Worm (Caenorhabditis elegans) whole organism, late embryonic: ENCODE measurements around the gene lev-9.

ENCODE experiments used
- F13H6.1 ChIP-seq: sonication (generic microtip); optimal IDR thresholded peaks from 2 replicates; lab custom pipeline; 2016; ENCODE audit warnings: missing genetic modification characterization, missing compliant biosample characterization
- ama-1 ChIP-seq: fragments of 150-350 bp; optimal IDR thresholded peaks from 2 replicates; lab custom pipeline; 2014
- ceh-2 ChIP-seq: sonication (generic microtip); optimal IDR thresholded peaks from 2 replicates; lab custom pipeline; 2016; ENCODE audit warnings: missing genotype, missing genetic modification characterization, missing compliant biosample characterization
- ceh-31 ChIP-seq: sonication (generic microtip); optimal IDR thresholded peaks from 2 replicates; lab custom pipeline; 2016; ENCODE audit warnings: missing genetic modification characterization, missing compliant biosample characterization
- elt-2 ChIP-seq: sonication (generic microtip); optimal IDR thresholded peaks from 2 replicates; lab custom pipeline; 2016; ENCODE audit warnings: missing genetic modification reagents, missing genetic modification characterization, missing compliant biosample characterization
- gmeb-2 ChIP-seq: sonication (generic microtip); optimal IDR thresholded peaks from 2 replicates; lab custom pipeline; 2016; ENCODE audit warnings: missing genetic modification characterization, inconsistent platforms, missing compliant biosample characterization
- nhr-11 ChIP-seq: fragments of 150-350 bp; optimal IDR thresholded peaks from 2 replicates; lab custom pipeline; 2014; ENCODE audit warnings: missing biosample characterization, missing genetic modification characterization
- pha-4 ChIP-seq: fragments of 150-350 bp; optimal IDR thresholded peaks from 2 replicates; lab custom pipeline; 2018; ENCODE audit warnings: missing biosample characterization, missing genetic modification reagents, missing genetic modification characterization
- pqm-1 ChIP-seq: sonication (generic microtip); optimal IDR thresholded peaks from 2 replicates; lab custom pipeline; 2016; ENCODE audit warnings: missing genetic modification characterization, missing compliant biosample characterization
- sox-4 ChIP-seq: sonication (generic microtip); optimal IDR thresholded peaks from 2 replicates; lab custom pipeline; 2017; ENCODE audit warnings: mild to moderate bottlenecking, missing genetic modification characterization, inconsistent platforms, missing compliant biosample characterization
- tbx-2 ChIP-seq: sonication (generic microtip); optimal IDR thresholded peaks from 2 replicates; lab custom pipeline; 2016; ENCODE audit warnings: missing genetic modification characterization, missing compliant biosample characterization

DNA sequence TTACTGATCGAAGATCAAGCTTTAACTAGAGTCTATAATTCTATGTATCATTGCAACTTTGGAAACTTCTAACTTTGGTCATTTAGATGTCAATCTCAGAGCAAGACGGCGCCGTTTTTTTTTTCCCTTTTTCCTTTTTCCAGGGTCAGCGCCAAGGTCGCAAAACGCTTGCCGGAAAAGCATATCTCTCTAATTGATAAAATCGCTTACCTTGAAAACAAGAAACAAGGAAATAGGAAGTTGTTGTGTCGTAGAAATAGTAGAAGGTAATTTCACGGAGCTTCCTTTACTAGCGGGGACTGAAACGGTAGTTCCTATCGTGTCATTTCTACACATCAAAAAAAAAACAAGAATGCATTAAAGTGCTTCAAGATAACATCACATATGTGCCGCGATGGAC is 29.8 kb upstream of the lev-9 start:
- no peak for TF ChIP-seq pha-4 (tag; lab: Kevin White, UChicago)
- TF ChIP-seq sox-4 (tag; lab: Kevin White, UChicago): no peak
- no peak for TF ChIP-seq pqm-1
- no peak for TF ChIP-seq nhr-11
- no peak for TF ChIP-seq tbx-2
- no peak for TF ChIP-seq gmeb-2
- TF ChIP-seq ceh-31: no peak
- no peak for TF ChIP-seq ama-1
- no peak for TF ChIP-seq elt-2 (tag; lab: Kevin White, UChicago)
- no peak for TF ChIP-seq ceh-2 (tag; lab: Kevin White, UChicago)
- no peak for TF ChIP-seq F13H6.1 (tag; lab: Kevin White, UChicago)
